Worm (Caenorhabditis elegans) whole organism, early embryonic: Measurements from ENCODE around the gene far-6.

Experiments used
- B0310.2 ChIP-seq: sonication (generic microtip); optimal IDR thresholded peaks from 2 replicates; lab custom pipeline; 2016; ENCODE audit warnings: mild to moderate bottlenecking, missing genetic modification characterization, missing compliant biosample characterization
- F13C5.2 ChIP-seq: sonication (generic microtip); optimal IDR thresholded peaks from 2 replicates; lab custom pipeline; 2017; ENCODE audit warnings: mild to moderate bottlenecking, missing genetic modification characterization, inconsistent platforms, missing compliant biosample characterization
- aly-1 ChIP-seq: sonication (generic microtip); optimal IDR thresholded peaks from 2 replicates; lab custom pipeline; 2016; ENCODE audit warnings: missing genetic modification characterization, missing compliant biosample characterization
- ama-1 ChIP-seq: fragments of 150-350 bp; optimal IDR thresholded peaks from 2 replicates; lab custom pipeline; 2014
- ceh-13 ChIP-seq: fragments of 200-800 bp; sonication (Bioruptor generic); optimal IDR thresholded peaks from 2 replicates; lab custom pipeline; 2018; ENCODE audit warnings: mild to moderate bottlenecking, missing genetic modification characterization, missing compliant biosample characterization
- ceh-36 ChIP-seq: sonication (generic microtip); optimal IDR thresholded peaks from 2 replicates; lab custom pipeline; 2016; ENCODE audit warnings: missing genetic modification characterization, inconsistent platforms, missing compliant biosample characterization
- ets-7 ChIP-seq: sonication (generic microtip); optimal IDR thresholded peaks from 2 replicates; lab custom pipeline; 2016; ENCODE audit warnings: missing genotype, missing genetic modification characterization, missing compliant biosample characterization
- flt-1 ChIP-seq: fragments of 200-800 bp; sonication (Bioruptor generic); IDR thresholded peaks from 2 replicates; pipeline ENCODE4 v1.3.6; 2022; ENCODE audit warnings: missing genetic modification characterization, missing compliant biosample characterization
- hmbx-1 ChIP-seq: sonication (generic microtip); optimal IDR thresholded peaks from 2 replicates; lab custom pipeline; 2016; ENCODE audit warnings: mild to moderate bottlenecking, missing genetic modification characterization, missing compliant biosample characterization
- hmg-4 ChIP-seq: fragments of 200-800 bp; sonication (Bioruptor generic); optimal IDR thresholded peaks from 2 replicates; lab custom pipeline; 2018; ENCODE audit warnings: mild to moderate bottlenecking, missing genetic modification characterization, missing compliant biosample characterization
- hnd-1 ChIP-seq: sonication (generic microtip); optimal IDR thresholded peaks from 2 replicates; lab custom pipeline; 2016; ENCODE audit warnings: missing genetic modification characterization, missing compliant biosample characterization
- pes-1 ChIP-seq: fragments of 200-800 bp; sonication (Bioruptor generic); IDR thresholded peaks from 2 replicates; pipeline ENCODE4 v1.3.6; 2022; ENCODE audit warnings: missing genetic modification reagents, missing genetic modification characterization, missing compliant biosample characterization
- scrt-1 ChIP-seq: fragments of 200-800 bp; sonication (Bioruptor generic); IDR thresholded peaks from 2 replicates; pipeline ENCODE4 v1.3.6; 2022; ENCODE audit warnings: missing genetic modification characterization, missing compliant biosample characterization
- sea-1 ChIP-seq: fragments of 200-800 bp; sonication (Bioruptor generic); conservative IDR thresholded peaks from 2 replicates; pipeline ENCODE4 v1.3.6; 2022; ENCODE audit warnings: missing genetic modification characterization, missing compliant biosample characterization
- tbx-11 ChIP-seq: fragments of 200-800 bp; sonication (Bioruptor generic); IDR thresholded peaks from 2 replicates; pipeline ENCODE4 v1.3.6; 2022; ENCODE audit warnings: missing genetic modification characterization, missing compliant biosample characterization
- tbx-37 ChIP-seq: fragments of 200-800 bp; sonication (Bioruptor generic); conservative IDR thresholded peaks from 2 replicates; pipeline ENCODE4 v1.3.6; 2022; ENCODE audit warnings: missing genetic modification reagents, missing genetic modification characterization, missing compliant biosample characterization
- tra-4 ChIP-seq: sonication (generic microtip); optimal IDR thresholded peaks from 2 replicates; lab custom pipeline; 2017; ENCODE audit warnings: missing genetic modification characterization, missing compliant biosample characterization

far-6 gene

DNA sequence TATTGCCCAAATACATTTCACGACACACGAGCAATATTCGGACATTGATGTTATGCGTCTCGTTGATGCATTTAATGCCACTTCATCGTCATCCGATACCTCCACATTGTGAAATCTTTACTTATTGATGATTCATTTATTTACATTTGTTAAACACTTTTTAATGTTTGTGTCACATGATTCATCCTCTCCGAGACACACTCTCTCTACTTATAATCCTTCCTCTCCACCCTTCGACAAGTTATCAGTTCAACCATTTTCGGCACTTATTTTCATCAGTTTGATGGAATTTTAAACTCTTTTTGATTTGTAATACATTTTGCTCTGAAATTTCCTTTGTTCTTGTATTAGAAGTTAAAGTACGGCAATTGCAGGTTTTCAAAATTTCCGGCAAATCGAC lies 17.9 kb downstream of the far-6 start:
- TF ChIP-seq hmbx-1 (tag; lab: Kevin White, UChicago) (no peak), F13C5.2 (tag; lab: Kevin White, UChicago) (no peak), hnd-1 (tag; lab: Kevin White, UChicago) (no peak), tbx-11 (GFP tag; lab: Robert Waterston, UW) (no peak), tbx-37 (GFP tag; lab: Robert Waterston, UW) (no peak), ama-1 (lab: Kevin White, UChicago) (no peak), sea-1 (GFP tag; lab: Robert Waterston, UW) (no peak)

DNA sequence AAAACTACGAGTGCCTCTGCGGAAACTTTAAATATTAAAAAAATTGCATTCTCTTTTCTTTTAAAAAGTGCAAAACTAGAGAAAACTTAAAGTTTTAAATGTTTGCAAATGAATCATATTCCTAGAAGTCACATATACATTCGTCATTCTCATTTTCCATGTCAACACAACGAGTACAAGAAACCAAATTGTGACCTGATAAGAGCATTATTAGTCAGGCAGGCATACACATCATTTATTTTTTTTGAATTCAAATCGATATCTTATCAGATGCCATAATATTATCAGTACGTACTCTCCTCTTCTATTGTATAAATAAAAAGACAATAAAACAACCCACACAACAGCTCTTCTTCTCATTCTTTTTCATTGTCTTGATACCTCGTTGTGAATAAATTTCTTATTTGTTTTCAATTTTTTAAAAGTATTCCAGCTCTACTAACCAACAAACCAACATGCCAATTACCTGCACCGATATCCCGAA lies 19.1 kb downstream of the far-6 start, which contains the start of gene W02A2.9:
Gene W02A2.9, plus strand, starts transcription at position 434 of the 484 bp plus-strand sequence.
- TF ChIP-seq hmbx-1 (tag; lab: Kevin White, UChicago) (no peak), ceh-36 (tag; lab: Kevin White, UChicago) (no peak), B0310.2 (tag; lab: Kevin White, UChicago) (no peak), tbx-11 (GFP tag; lab: Robert Waterston, UW) (no peak), pes-1 (GFP tag; lab: Robert Waterston, UW) (no peak), hmg-4 (GFP tag; lab: Kevin White, UChicago) (no peak), ets-7 (tag; lab: Kevin White, UChicago) (no peak), hnd-1 (tag; lab: Kevin White, UChicago) (no peak), scrt-1 (GFP tag; lab: Robert Waterston, UW) (no peak), F13C5.2 (tag; lab: Kevin White, UChicago) (no peak), flt-1 (no peak)

DNA sequence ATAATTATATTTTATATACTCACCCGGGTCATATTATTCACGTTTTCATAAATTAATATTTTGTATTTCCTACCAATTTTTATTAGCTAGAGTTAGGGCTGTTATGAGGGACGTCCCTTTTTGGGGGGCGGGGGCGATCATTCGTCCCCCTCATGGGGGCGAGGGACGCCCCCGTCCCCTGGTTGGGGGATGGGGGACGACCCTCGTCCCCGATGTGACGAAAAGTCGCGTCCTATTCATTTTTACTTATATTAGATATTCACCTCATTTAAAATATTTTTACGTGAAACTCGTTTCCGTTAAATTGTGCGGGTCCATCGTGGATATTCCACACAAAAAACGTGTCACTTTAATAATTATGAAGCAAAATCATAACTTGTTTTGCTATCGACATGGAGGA lies 20.4 kb downstream of the far-6 start, which contains the start of gene W02A2.12:
Gene W02A2.12, minus strand, starts transcription at position 240 of the 400 bp plus-strand sequence.
- TF ChIP-seq tbx-37 (GFP tag; lab: Robert Waterston, UW) (no peak), sea-1 (GFP tag; lab: Robert Waterston, UW) (no peak), ceh-13 (GFP tag; lab: Kevin White, UChicago) (no peak), ceh-36 (tag; lab: Kevin White, UChicago) (no peak), flt-1 (no peak), tbx-11 (GFP tag; lab: Robert Waterston, UW) (no peak), aly-1 (tag; lab: Kevin White, UChicago) (no peak), hmbx-1 (tag; lab: Kevin White, UChicago) (no peak), hnd-1 (tag; lab: Kevin White, UChicago) (no peak), tra-4 (tag; lab: Kevin White, UChicago) (no peak), ama-1 (lab: Kevin White, UChicago) (no peak), F13C5.2 (tag; lab: Kevin White, UChicago) (no peak), ets-7 (tag; lab: Kevin White, UChicago) (no peak), pes-1 (GFP tag; lab: Robert Waterston, UW) (no peak)

DNA sequence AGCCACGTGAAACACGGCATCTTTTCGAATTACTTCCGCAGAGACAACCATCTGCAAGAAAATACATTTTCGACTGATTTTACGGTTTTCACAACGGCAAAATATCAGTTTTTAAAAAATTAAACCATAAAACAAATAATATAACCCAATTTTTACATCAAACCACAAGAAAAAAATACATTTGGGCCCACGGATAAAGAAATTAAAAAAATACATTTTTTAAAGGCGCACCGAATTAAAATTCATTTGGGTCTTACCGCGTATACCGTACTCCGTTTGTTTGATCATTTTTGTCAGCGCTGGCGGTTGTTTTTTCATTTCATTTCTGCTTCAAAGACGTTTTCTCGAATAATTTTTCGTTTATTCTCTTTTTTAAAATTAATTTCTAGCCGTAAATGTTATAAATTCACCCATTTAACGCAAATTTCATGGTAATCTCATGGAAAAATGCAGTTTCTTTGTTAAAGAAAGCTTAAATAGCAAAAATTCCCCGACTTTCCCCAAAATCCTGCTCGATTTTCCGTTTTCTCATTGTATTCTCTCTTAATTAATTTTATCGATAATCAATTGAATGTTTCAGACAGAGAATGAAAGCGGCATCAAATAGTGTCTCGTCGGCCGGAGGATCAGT lies 25.1 kb downstream of the far-6 start, which contains the start of the genes rec-8 and mex-5:
Gene rec-8, minus strand, starts transcription at position 51 of the 631 bp plus-strand sequence.
Gene mex-5, plus strand, starts transcription at position 581 of the 631 bp plus-strand sequence.
- no peak for TF ChIP-seq F13C5.2 (tag; lab: Kevin White, UChicago)
- TF ChIP-seq pes-1 (GFP tag; lab: Robert Waterston, UW) = no peak

- no peak for TF ChIP-seq tra-4 (tag; lab: Kevin White, UChicago)
- no peak for TF ChIP-seq aly-1 (tag; lab: Kevin White, UChicago)
- no peak for TF ChIP-seq sea-1 (GFP tag; lab: Robert Waterston, UW)
- no peak for TF ChIP-seq flt-1
- TF ChIP-seq ama-1 (lab: Kevin White, UChicago) = no peak
Measured at ce11 chrIV:13354044-13354443, 25.9 kb downstream of the far-6 start.

DNA sequence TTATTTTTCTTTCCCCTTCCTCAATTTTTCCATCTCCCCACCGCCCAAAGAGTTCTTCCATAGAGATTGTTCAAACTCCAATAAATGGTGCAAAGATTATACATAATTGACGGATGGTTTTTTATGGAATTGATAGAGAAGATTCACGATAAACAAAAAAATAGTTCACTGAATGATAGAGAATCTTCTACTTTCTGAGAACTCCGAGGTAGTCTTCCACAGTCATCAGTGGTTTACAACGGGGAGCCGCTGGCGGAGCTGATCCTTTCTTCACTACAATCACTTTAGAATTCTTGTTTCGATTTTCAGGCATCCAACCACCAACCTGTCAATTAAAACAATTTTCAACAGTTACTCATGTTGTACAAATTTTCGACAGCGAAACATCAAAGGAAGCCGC lies 27.8 kb downstream of the far-6 start:
- TF ChIP-seq hnd-1 (tag; lab: Kevin White, UChicago) (no peak), ama-1 (lab: Kevin White, UChicago) (no peak), flt-1 (no peak), aly-1 (tag; lab: Kevin White, UChicago) (no peak), hmbx-1 (tag; lab: Kevin White, UChicago) (no peak), tra-4 (tag; lab: Kevin White, UChicago) (no peak), hmg-4 (GFP tag; lab: Kevin White, UChicago) (no peak), ets-7 (tag; lab: Kevin White, UChicago) (no peak), ceh-36 (tag; lab: Kevin White, UChicago) (no peak), B0310.2 (tag; lab: Kevin White, UChicago) (no peak), scrt-1 (GFP tag; lab: Robert Waterston, UW) (no peak), tbx-37 (GFP tag; lab: Robert Waterston, UW) (no peak), sea-1 (GFP tag; lab: Robert Waterston, UW) (no peak)

DNA sequence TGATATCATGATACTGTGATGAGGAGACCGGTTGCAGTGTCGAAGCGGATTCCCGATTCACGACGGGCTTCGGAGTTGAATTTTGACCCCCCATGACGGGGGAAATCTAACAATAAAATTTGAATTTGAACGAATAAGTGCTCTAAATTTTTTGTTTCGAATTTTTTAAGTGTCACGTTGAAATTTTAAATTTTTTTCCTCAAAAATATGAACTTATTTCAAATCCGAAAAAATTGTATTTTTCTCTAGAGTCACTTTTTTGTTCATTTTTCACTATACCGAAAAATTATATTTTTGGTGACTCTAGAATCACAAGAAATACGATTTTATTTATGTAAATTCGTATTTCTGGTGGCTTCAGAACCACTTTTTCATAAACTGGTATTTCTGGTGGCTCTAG lies 30.3 kb downstream of the far-6 start, which contains the start of gene W02A2.8:
Gene W02A2.8, minus strand, starts transcription at position 101 of the 400 bp plus-strand sequence.
- no peak for TF ChIP-seq pes-1 (GFP tag; lab: Robert Waterston, UW)
- no peak for TF ChIP-seq hnd-1 (tag; lab: Kevin White, UChicago)
- TF ChIP-seq scrt-1 (GFP tag; lab: Robert Waterston, UW) = no peak
- TF ChIP-seq flt-1 = no peak
- TF ChIP-seq ceh-36 (tag; lab: Kevin White, UChicago) = no peak
- no peak for TF ChIP-seq aly-1 (tag; lab: Kevin White, UChicago)
- no peak for TF ChIP-seq hmg-4 (GFP tag; lab: Kevin White, UChicago)
- no peak for TF ChIP-seq tra-4 (tag; lab: Kevin White, UChicago)
- no peak for TF ChIP-seq ceh-13 (GFP tag; lab: Kevin White, UChicago)
- TF ChIP-seq B0310.2 (tag; lab: Kevin White, UChicago) = no peak
- TF ChIP-seq sea-1 (GFP tag; lab: Robert Waterston, UW) = no peak
- no peak for TF ChIP-seq tbx-11 (GFP tag; lab: Robert Waterston, UW)
- no peak for TF ChIP-seq ets-7 (tag; lab: Kevin White, UChicago)
- no peak for TF ChIP-seq F13C5.2 (tag; lab: Kevin White, UChicago)
- TF ChIP-seq ama-1 (lab: Kevin White, UChicago) = no peak
- TF ChIP-seq hmbx-1 (tag; lab: Kevin White, UChicago) = no peak
- no peak for TF ChIP-seq tbx-37 (GFP tag; lab: Robert Waterston, UW)
